Comparison of ENCODE assay signal across 2 worm cellular contexts in genomic region chrIII:187829-188228, ce11.
TF ChIP-seq lines count a peak whose summit lies in the region.

Gene mxl-2 (minus strand): TSS chrIII:188131.

TF ChIP-seq in whole organism, L4 larva, 104 proteins besides CTCF, POLR2A, EP300 and RAD21:
- TF ChIP-seq dmd-6 (GFP tag; IDR thresholded peaks at IDR 0.05; lab: Robert Waterston, UW), result no peak
- TF ChIP-seq unc-39 (tag; optimal IDR thresholded peaks at IDR 0.05; lab: Kevin White, UChicago), result no peak
- peak; percentile 75 for TF ChIP-seq set-16 (GFP tag; IDR thresholded peaks at IDR 0.05; lab: Robert Waterston, UW)
TF ChIP-seq in whole organism, L4 larva: peak in this region for 1.

TF ChIP-seq in whole organism, young adult, 124 proteins besides CTCF, POLR2A, EP300 and RAD21:
- TF ChIP-seq nhr-179 (tag; optimal IDR thresholded peaks at IDR 0.05; lab: Kevin White, UChicago) (no peak), zfh-2 (GFP tag; conservative IDR thresholded peaks at IDR 0.05; lab: Robert Waterston, UW) (peak; percentile 68)
